Fruit fly (Drosophila melanogaster): ENCODE measurements around the gene CG13733.

CG13733 gene

DNA sequence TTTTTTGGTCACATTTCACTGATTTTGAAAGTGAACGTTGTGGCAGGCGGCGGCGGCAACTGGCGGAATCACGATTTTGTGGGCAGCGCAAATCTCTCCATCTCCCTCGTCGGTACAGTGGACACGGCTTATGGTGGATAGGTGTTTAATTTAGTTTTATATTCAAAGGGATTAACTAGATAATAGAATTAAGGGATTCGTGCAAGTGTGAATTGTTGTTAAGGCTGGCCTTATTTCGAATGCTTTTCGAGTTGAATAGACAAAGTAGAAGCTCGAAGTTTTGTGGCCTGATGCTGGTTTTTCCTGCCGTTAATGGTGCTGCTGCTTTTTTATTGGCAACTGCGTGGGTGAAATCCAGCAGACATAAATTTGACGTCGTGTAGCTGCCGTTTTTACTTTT is 19.2 kb upstream of the CG13733 start:
- peak; percentile 76 for TF ChIP-seq Drgx (GFP tag; IDR thresholded peaks at IDR 0.05)
- peak; percentile 24; the same call in 2 of the 3 replicates for TF ChIP-seq row (GFP tag; IDR thresholded peaks at IDR 0.05)
- peak; percentile 17; the same call in 1 of the 2 replicates for TF ChIP-seq Ptx1 (GFP tag; IDR thresholded peaks at IDR 0.05)
- 0 out of 3 replicates have a peak, but pooled peaks have one; percentile 28 for TF ChIP-seq ci (GFP tag; IDR thresholded peaks at IDR 0.05)
- TF ChIP-seq grau (tag; optimal IDR thresholded peaks at IDR 0.05) = peak; percentile 65
- TF ChIP-seq sens (GFP tag) = peak; percentile 59
- TF ChIP-seq BtbVII (GFP tag; optimal IDR thresholded peaks at IDR 0.05) = no peak
- TF ChIP-seq zfh2 (GFP tag; optimal IDR thresholded peaks at IDR 0.05) = no peak
- 0 out of 3 replicates have a peak, but pooled peaks have one; percentile 29 for TF ChIP-seq sr (GFP tag; IDR thresholded peaks at IDR 0.05)
- 0 out of 2 replicates have a peak, but pooled peaks have one; percentile 8 for TF ChIP-seq ara (GFP tag; IDR thresholded peaks at IDR 0.05)
- peak; percentile 53 for TF ChIP-seq Blimp-1 (GFP tag; optimal IDR thresholded peaks at IDR 0.05)
- TF ChIP-seq pita (GFP tag; optimal IDR thresholded peaks at IDR 0.05) = no peak
- no peak for TF ChIP-seq bbx (GFP tag; IDR thresholded peaks at IDR 0.05; ENCODE audit: partially characterized antibody)

DNA sequence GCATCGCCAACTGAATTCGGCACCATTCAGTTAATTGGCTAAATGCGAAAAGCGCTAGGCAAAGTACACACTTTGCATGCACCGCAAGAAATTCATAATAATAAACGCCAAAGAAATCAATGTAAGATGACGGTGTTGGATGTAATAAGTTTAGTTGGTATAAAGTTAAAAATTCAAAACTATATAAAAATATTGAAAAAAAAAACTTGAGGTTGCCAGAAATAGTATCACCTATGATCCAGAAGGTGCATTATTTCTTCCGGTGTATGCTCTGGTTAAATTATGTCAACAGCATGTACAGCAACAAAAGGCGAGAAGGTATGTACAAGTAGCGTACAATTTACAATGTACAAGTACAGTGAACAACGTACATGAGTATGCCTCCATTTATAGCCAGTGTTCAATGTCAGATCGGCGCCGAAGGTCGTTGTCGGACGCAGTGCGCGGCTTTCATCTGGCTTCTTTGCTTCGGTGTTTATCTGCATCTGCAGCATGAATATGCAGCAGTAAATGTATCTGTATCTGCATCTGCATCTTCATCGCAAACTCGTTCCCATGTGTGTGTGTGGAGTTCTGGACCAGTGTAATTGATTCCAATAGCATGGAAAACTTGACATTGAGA is 18.3 kb upstream of the CG13733 start:
- TF ChIP-seq CG15073 (GFP tag; optimal IDR thresholded peaks at IDR 0.05) = no peak
- peak; percentile 60 for TF ChIP-seq CG11504 (tag; optimal IDR thresholded peaks at IDR 0.05)
- peak; percentile 5 for TF ChIP-seq CG10654 (GFP tag; optimal IDR thresholded peaks at IDR 0.05)
- TF ChIP-seq CG10209 (GFP tag; optimal IDR thresholded peaks at IDR 0.05) = no peak
- TF ChIP-seq Adf1 (GFP tag; IDR thresholded peaks at IDR 0.05) = no peak
- no peak for TF ChIP-seq CG3163 (GFP tag; optimal IDR thresholded peaks at IDR 0.05)
- no peak for TF ChIP-seq Side (GFP tag; optimal IDR thresholded peaks at IDR 0.05)
- peak; percentile 10; the same call in 1 of the 2 replicates for TF ChIP-seq vvl (GFP tag; IDR thresholded peaks at IDR 0.05)
- TF ChIP-seq CG31441 (GFP tag; IDR thresholded peaks at IDR 0.05) = 0 out of 2 replicates have a peak, but pooled peaks have one; percentile 40
- TF ChIP-seq CG12942 (GFP tag; optimal IDR thresholded peaks at IDR 0.05) = peak; percentile 22
- peak; percentile 29 for TF ChIP-seq az2 (GFP tag; optimal IDR thresholded peaks at IDR 0.05)
- peak; percentile 35 for TF ChIP-seq unpg (GFP tag; optimal IDR thresholded peaks at IDR 0.05)
- peak; percentile 0 for TF ChIP-seq CG30403 (GFP tag; optimal IDR thresholded peaks at IDR 0.05)
- TF ChIP-seq CG6689 (GFP tag; IDR thresholded peaks at IDR 0.05) = peak; percentile 29; the same call in 1 of the 2 replicates
- TF ChIP-seq H15 (GFP tag; IDR thresholded peaks at IDR 0.05) = 0 out of 3 replicates have a peak, but pooled peaks have one; percentile 17
- no peak for TF ChIP-seq Oaz (GFP tag; IDR thresholded peaks at IDR 0.05)
- TF ChIP-seq NfI (GFP tag; optimal IDR thresholded peaks at IDR 0.05) = peak; percentile 10
- TF ChIP-seq dpn (GFP tag; optimal IDR thresholded peaks at IDR 0.05) = peak; percentile 2 to 5
- peak; percentile 11 for TF ChIP-seq CG10267 (tag; optimal IDR thresholded peaks at IDR 0.05)
- TF ChIP-seq CG2889 (GFP tag; IDR thresholded peaks at IDR 0.05) = no peak
- peak in 1 of 2 experiments; percentile 56 for TF ChIP-seq Hr51 (GFP tag; optimal IDR thresholded peaks at IDR 0.05)
- peak; percentile 5 for TF ChIP-seq Asciz (GFP tag; optimal IDR thresholded peaks at IDR 0.05)
- peak; percentile 47 for TF ChIP-seq Sox102F (GFP tag; optimal IDR thresholded peaks at IDR 0.05)
- no peak for TF ChIP-seq inv (GFP tag; IDR thresholded peaks at IDR 0.05; ENCODE audit: partially characterized antibody)
- TF ChIP-seq Ets65A (GFP tag) = peak; percentile 67
- TF ChIP-seq grau (tag; optimal IDR thresholded peaks at IDR 0.05) = peak; percentile 17
- TF ChIP-seq Pdp1 (GFP tag; optimal IDR thresholded peaks at IDR 0.05) = peak in 1 of 2 experiments; percentile 33
- TF ChIP-seq CG32532 (GFP tag; IDR thresholded peaks at IDR 0.05) = no peak
- TF ChIP-seq CkIIα-i1 (GFP tag; IDR thresholded peaks at IDR 0.05) = no peak
- peak; percentile 51 for TF ChIP-seq dmrt99B (tag; optimal IDR thresholded peaks at IDR 0.05)
- no peak for TF ChIP-seq fru (optimal IDR thresholded peaks at IDR 0.05)
- peak; percentile 60 for TF ChIP-seq Med (GFP tag)
- TF ChIP-seq Six4 (GFP tag; optimal IDR thresholded peaks at IDR 0.05) = peak; percentile 15
- peak in 1 of 2 experiments; percentile 28 for TF ChIP-seq chif (GFP tag; optimal IDR thresholded peaks at IDR 0.05)
- peak; percentile 82 for TF ChIP-seq sens (GFP tag)
- TF ChIP-seq D19A (tag; optimal IDR thresholded peaks at IDR 0.05) = peak; percentile 1
- TF ChIP-seq CG18262 (tag; optimal IDR thresholded peaks at IDR 0.05) = peak; percentile 33
- 0 out of 2 replicates have a peak, but pooled peaks have one; percentile 28 for TF ChIP-seq Xrp1 (GFP tag; IDR thresholded peaks at IDR 0.05)
